Fruit fly (Drosophila melanogaster) whole organism, embryonic: ENCODE measurements around the gene ssp.

Source experiments
- Atf-2 ChIP-seq: fragments of 200-800 bp; sonication (Bioruptor generic); optimal IDR thresholded peaks from 2 replicates; lab custom pipeline; 2016; ENCODE audit warnings: missing biosample characterization, missing genetic modification characterization
- B-H1 ChIP-seq: fragments of 200-800 bp; sonication (Bioruptor generic); IDR thresholded peaks from 3 replicates; pipeline ENCODE4 v1.3.6; 2022; ENCODE audit warnings: missing biosample characterization, missing genetic modification characterization
- CG10431 ChIP-seq: fragments of 200-800 bp; sonication (Bioruptor generic); optimal IDR thresholded peaks from 3 replicates; lab custom pipeline; 2018; ENCODE audit warnings: missing biosample characterization, mild to moderate bottlenecking, missing genetic modification characterization
- CG11560 ChIP-seq: fragments of 200-800 bp; sonication (Bioruptor generic); IDR thresholded peaks from 3 replicates; pipeline ENCODE4 v1.3.6; 2022; ENCODE audit warnings: missing biosample characterization, missing genetic modification characterization
- CG11696 ChIP-seq: fragments of 200-800 bp; sonication (Bioruptor generic); IDR thresholded peaks from 2 replicates; pipeline ENCODE4 v1.3.6; 2022; ENCODE audit warnings: missing biosample characterization, missing genetic modification characterization
- CG12299 ChIP-seq: fragments of 200-800 bp; sonication (Bioruptor generic); optimal IDR thresholded peaks from 2 replicates; lab custom pipeline; 2018; ENCODE audit warnings: missing biosample characterization, mild to moderate bottlenecking, missing genetic modification characterization
- CG12659 ChIP-seq: fragments of 200-800 bp; sonication (Bioruptor generic); optimal IDR thresholded peaks from 3 replicates; lab custom pipeline; 2017; ENCODE audit warnings: mild to moderate bottlenecking, missing biosample characterization, missing genetic modification reagents, missing genetic modification characterization
- CG13624 ChIP-seq: fragments of 200-800 bp; sonication (Bioruptor generic); optimal IDR thresholded peaks from 2 replicates; lab custom pipeline; 2016; ENCODE audit warnings: missing biosample characterization, missing genetic modification characterization
- CG15073 ChIP-seq: fragments of 200-800 bp; sonication (Bioruptor generic); optimal IDR thresholded peaks from 2 replicates; lab custom pipeline; 2016; ENCODE audit warnings: missing biosample characterization, missing genetic modification characterization
- CG1602 ChIP-seq: fragments of 200-800 bp; sonication (Bioruptor generic); optimal IDR thresholded peaks from 3 replicates; lab custom pipeline; 2016; ENCODE audit warnings: missing biosample characterization, missing genetic modification characterization
- CG17385 ChIP-seq: fragments of 200-800 bp; sonication (Bioruptor generic); optimal IDR thresholded peaks from 3 replicates; lab custom pipeline; 2018; ENCODE audit warnings: missing biosample characterization, mild to moderate bottlenecking, missing genetic modification characterization
- CG3065 ChIP-seq: fragments of 200-800 bp; sonication (Bioruptor generic); optimal IDR thresholded peaks from 2 replicates; lab custom pipeline; 2016; ENCODE audit warnings: missing biosample characterization, missing genetic modification characterization
- CG3407 ChIP-seq: fragments of 200-800 bp; sonication (Bioruptor generic); optimal IDR thresholded peaks from 2 replicates; lab custom pipeline; 2018; ENCODE audit warnings: missing biosample characterization, mild to moderate bottlenecking, missing genetic modification characterization
- CG4820 ChIP-seq: fragments of 200-800 bp; sonication (Bioruptor generic); optimal IDR thresholded peaks from 3 replicates; lab custom pipeline; 2016; ENCODE audit warnings: missing biosample characterization, missing genetic modification characterization
- CG5953 ChIP-seq: fragments of 200-800 bp; sonication (Bioruptor generic); IDR thresholded peaks from 2 replicates; pipeline ENCODE4 v1.3.6; 2022; ENCODE audit warnings: missing biosample characterization, missing genetic modification characterization
- CG6689 ChIP-seq: fragments of 200-800 bp; sonication (Bioruptor generic); IDR thresholded peaks from 2 replicates; pipeline ENCODE4 v1.3.6; 2022; ENCODE audit warnings: missing biosample characterization, missing genetic modification characterization
- CG7839 ChIP-seq: fragments of 200-800 bp; sonication (Bioruptor generic); optimal IDR thresholded peaks from 3 replicates; lab custom pipeline; 2018; ENCODE audit warnings: missing biosample characterization, mild to moderate bottlenecking, missing genetic modification characterization, moderate library complexity
- CG7928 ChIP-seq: fragments of 200-800 bp; sonication (Bioruptor generic); optimal IDR thresholded peaks from 2 replicates; lab custom pipeline; 2017; ENCODE audit warnings: missing biosample characterization, mild to moderate bottlenecking, missing genetic modification characterization
- CG8388 ChIP-seq: fragments of 200-800 bp; sonication (Bioruptor generic); optimal IDR thresholded peaks from 2 replicates; lab custom pipeline; 2019; ENCODE audit warnings: missing biosample characterization, mild to moderate bottlenecking, missing genetic modification characterization, moderate library complexity
- CG9609 ChIP-seq: fragments of 200-800 bp; sonication (Bioruptor generic); optimal IDR thresholded peaks from 3 replicates; lab custom pipeline; 2016; ENCODE audit warnings: missing biosample characterization, missing genetic modification characterization
- Chrac-16 ChIP-seq: fragments of 200-800 bp; sonication (Bioruptor generic); optimal IDR thresholded peaks from 3 replicates; lab custom pipeline; 2016; ENCODE audit warnings: missing biosample characterization, missing genetic modification characterization
- Dek ChIP-seq: fragments of 200-800 bp; sonication (Bioruptor generic); optimal IDR thresholded peaks from 3 replicates; lab custom pipeline; 2019; ENCODE audit warnings: missing biosample characterization, mild to moderate bottlenecking, missing genetic modification characterization, moderate library complexity
- Fer2 ChIP-seq: fragments of 200-800 bp; sonication (Bioruptor generic); optimal IDR thresholded peaks from 2 replicates; lab custom pipeline; 2018; ENCODE audit warnings: missing biosample characterization, mild to moderate bottlenecking, missing genetic modification characterization, moderate library complexity
- GATAe ChIP-seq: fragments of 200-800 bp; sonication (Bioruptor generic); conservative IDR thresholded peaks from 2 replicates; pipeline ENCODE4 v1.3.6; 2022; ENCODE audit warnings: missing biosample characterization, missing genetic modification characterization
- HLH3B ChIP-seq: fragments of 200-800 bp; sonication (Bioruptor generic); IDR thresholded peaks from 2 replicates; pipeline ENCODE4 v1.3.6; 2022; ENCODE audit warnings: missing biosample characterization, missing genetic modification characterization
- HLHmδ ChIP-seq: fragments of 200-800 bp; sonication (Bioruptor generic); optimal IDR thresholded peaks from 2 replicates; lab custom pipeline; 2018; ENCODE audit warnings: missing biosample characterization, mild to moderate bottlenecking, missing genetic modification characterization, moderate library complexity
- Meics ChIP-seq: fragments of 200-800 bp; sonication (Bioruptor generic); optimal IDR thresholded peaks from 2 replicates; lab custom pipeline; 2017; ENCODE audit warnings: missing biosample characterization, mild to moderate bottlenecking, missing genetic modification characterization
- Nf-YB ChIP-seq: fragments of 200-800 bp; sonication (Bioruptor generic); optimal IDR thresholded peaks from 3 replicates; lab custom pipeline; 2019; ENCODE audit warnings: missing biosample characterization, mild to moderate bottlenecking, missing genetic modification characterization, moderate library complexity
- Six4 ChIP-seq: fragments of 200-800 bp; sonication (Bioruptor generic); optimal IDR thresholded peaks from 2 replicates; lab custom pipeline; 2016; ENCODE audit warnings: missing biosample characterization, missing genetic modification characterization
- Taf1 ChIP-seq: fragments of 200-800 bp; sonication (Bioruptor generic); IDR thresholded peaks from 2 replicates; pipeline ENCODE4 v1.3.6; 2022; ENCODE audit warnings: missing biosample characterization, missing genetic modification characterization
- ac ChIP-seq: fragments of 200-800 bp; sonication (Bioruptor generic); optimal IDR thresholded peaks from 3 replicates; lab custom pipeline; 2017; ENCODE audit warnings: missing biosample characterization, mild to moderate bottlenecking, missing genetic modification characterization
- amos ChIP-seq: fragments of 200-800 bp; sonication (Bioruptor generic); IDR thresholded peaks from 2 replicates; pipeline ENCODE4 v1.3.6; 2022; ENCODE audit warnings: missing biosample characterization, missing genetic modification characterization; ENCODE audit not compliant: partially characterized antibody
- ase ChIP-seq: fragments of 200-800 bp; sonication (Bioruptor generic); IDR thresholded peaks from 3 replicates; pipeline ENCODE4 v1.3.6; 2022; ENCODE audit warnings: missing biosample characterization, missing genetic modification characterization
- bab2 ChIP-seq: fragments of 200-800 bp; sonication (Bioruptor generic); optimal IDR thresholded peaks from 2 replicates; lab custom pipeline; 2016; ENCODE audit warnings: missing biosample characterization, missing genetic modification characterization
- bigmax ChIP-seq: fragments of 200-800 bp; sonication (Bioruptor generic); optimal IDR thresholded peaks from 2 replicates; lab custom pipeline; 2018; ENCODE audit warnings: missing biosample characterization, mild to moderate bottlenecking, missing genetic modification characterization
- cas ChIP-seq: fragments of 200-800 bp; sonication (Bioruptor generic); IDR thresholded peaks from 2 replicates; pipeline ENCODE4 v1.3.6; 2022; ENCODE audit warnings: missing biosample characterization, missing genetic modification characterization
- chn ChIP-seq: fragments of 200-800 bp; sonication (Bioruptor generic); optimal IDR thresholded peaks from 2 replicates; lab custom pipeline; 2016; ENCODE audit warnings: missing biosample characterization, missing genetic modification characterization
- exex ChIP-seq: fragments of 200-800 bp; sonication (Bioruptor generic); optimal IDR thresholded peaks from 4 replicates; lab custom pipeline; 2018; ENCODE audit warnings: missing biosample characterization, mild to moderate bottlenecking, missing genetic modification characterization, moderate library complexity
- fu2 ChIP-seq: fragments of 200-800 bp; sonication (Bioruptor generic); optimal IDR thresholded peaks from 2 replicates; lab custom pipeline; 2016; ENCODE audit warnings: missing biosample characterization, missing genetic modification characterization
- gcm ChIP-seq: fragments of 200-800 bp; sonication (Bioruptor generic); optimal IDR thresholded peaks from 2 replicates; lab custom pipeline; 2019; ENCODE audit warnings: missing biosample characterization, mild to moderate bottlenecking, missing genetic modification characterization, moderate library complexity
- jumu ChIP-seq: fragments of 200-800 bp; sonication (Bioruptor generic); optimal IDR thresholded peaks from 3 replicates; lab custom pipeline; 2016; ENCODE audit warnings: missing biosample characterization, missing genetic modification characterization
- ken ChIP-seq: fragments of 200-800 bp; sonication (Bioruptor generic); IDR thresholded peaks from 3 replicates; pipeline ENCODE4 v1.3.6; 2022; ENCODE audit warnings: missing biosample characterization, missing genetic modification characterization
- lola ChIP-seq, 3 experiments: fragments of >200 bp in 2 of 3; fragments of 200-800 bp in 1 of 3; sonication (Bioruptor generic) in 1 of 3; optimal IDR thresholded peaks; 2 replicates each; lab custom pipeline; 2017 to 2019; ENCODE audit warnings: missing biosample characterization in 3 of 3, missing genetic modification characterization in 3 of 3, mild to moderate bottlenecking in 1 of 3, moderate library complexity in 1 of 3
- nom ChIP-seq: fragments of 200-800 bp; sonication (Bioruptor generic); optimal IDR thresholded peaks from 2 replicates; lab custom pipeline; 2017; ENCODE audit warnings: missing biosample characterization, missing genetic modification characterization, mild to moderate bottlenecking, moderate library complexity, missing genetic modification reagents
- p53 ChIP-seq: fragments of 200-800 bp; sonication (Bioruptor generic); optimal IDR thresholded peaks from 2 replicates; lab custom pipeline; 2016; ENCODE audit warnings: missing biosample characterization, missing genetic modification characterization
- pb ChIP-seq: fragments of 200-800 bp; sonication (Bioruptor generic); optimal IDR thresholded peaks from 3 replicates; lab custom pipeline; 2016; ENCODE audit warnings: missing biosample characterization, missing genetic modification characterization
- rib ChIP-seq: fragments of 200-800 bp; sonication (Bioruptor generic); IDR thresholded peaks from 2 replicates; pipeline ENCODE4 v1.3.6; 2022; ENCODE audit warnings: missing biosample characterization, missing genetic modification characterization
- ssp ChIP-seq: fragments of 200-800 bp; sonication (Bioruptor generic); IDR thresholded peaks from 2 replicates; pipeline ENCODE4 v1.3.6; 2022; ENCODE audit warnings: missing biosample characterization, missing genetic modification characterization
- trh ChIP-seq: fragments of 200-800 bp; sonication (Bioruptor generic); optimal IDR thresholded peaks from 2 replicates; lab custom pipeline; 2016; ENCODE audit warnings: missing biosample characterization, missing genetic modification characterization
- vnd ChIP-seq: fragments of 200-800 bp; sonication (Bioruptor generic); IDR thresholded peaks from 3 replicates; pipeline ENCODE4 v1.3.6; 2022; ENCODE audit warnings: missing biosample characterization, missing genetic modification characterization; ENCODE audit not compliant: partially characterized antibody
- z ChIP-seq: fragments of 200-800 bp; sonication (Bioruptor generic); IDR thresholded peaks from 3 replicates; pipeline ENCODE4 v1.3.6; 2022; ENCODE audit warnings: missing biosample characterization, missing genetic modification characterization

The ssp gene

DNA sequence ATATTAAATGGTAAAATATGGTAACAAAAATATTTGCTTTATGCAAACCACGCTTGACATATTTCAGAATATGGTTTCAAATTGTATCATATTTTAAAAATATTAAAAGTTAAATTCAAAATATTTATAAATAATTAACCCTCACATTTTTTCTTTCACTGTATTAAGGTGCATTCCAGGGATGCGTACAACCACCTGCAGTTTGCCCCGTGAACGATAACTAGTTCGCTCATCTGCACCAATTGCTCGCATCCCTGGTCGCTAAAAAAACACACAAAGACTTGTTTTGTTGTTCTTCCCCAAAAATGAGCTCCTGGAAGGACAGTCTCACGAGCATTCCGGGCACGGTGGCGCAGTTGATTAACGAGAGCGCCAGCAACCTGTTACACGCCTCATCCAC is 13.9 kb downstream of the ssp start, which contains the start of gene DEF8 (continued):
- peak; percentile 86 for TF ChIP-seq CG6689
- peak; percentile 79 for TF ChIP-seq Chrac-16 (GFP tag; lab: Kevin White, UChicago)
- TF ChIP-seq HLH3B (GFP tag; lab: Robert Waterston, UW) = peak; percentile 94
- peak; percentile 18 for TF ChIP-seq jumu (GFP tag; lab: Kevin White, UChicago)
- TF ChIP-seq Meics (GFP tag; lab: Kevin White, UChicago) = peak; percentile 84
- TF ChIP-seq CG7928 (GFP tag; lab: Kevin White, UChicago) = peak; percentile 97
- TF ChIP-seq CG15073 (GFP tag; lab: Kevin White, UChicago) = no peak
- TF ChIP-seq HLHmδ (GFP tag; lab: Kevin White, UChicago) = no peak
- peak; percentile 71 for TF ChIP-seq CG4820 (GFP tag; lab: Kevin White, UChicago)
- peak; percentile 74 for TF ChIP-seq Nf-YB (GFP tag; lab: Kevin White, UChicago)
- peak; percentile 87 for TF ChIP-seq CG7839 (tag; lab: Kevin White, UChicago)
- TF ChIP-seq ac (GFP tag; lab: Kevin White, UChicago) = peak; percentile 25
- peak; percentile 78 for TF ChIP-seq CG12299
- peak; percentile 87 for TF ChIP-seq CG12659 (GFP tag; lab: Kevin White, UChicago)
- peak; percentile 84 for TF ChIP-seq CG1602 (GFP tag; lab: Kevin White, UChicago)
- TF ChIP-seq pb (GFP tag; lab: Kevin White, UChicago) = no peak
- peak; percentile 90 for TF ChIP-seq ase (GFP tag; lab: Robert Waterston, UW)
- peak; percentile 18 for TF ChIP-seq fu2 (GFP tag; lab: Kevin White, UChicago)
- peak; percentile 71 for TF ChIP-seq CG3065 (GFP tag; lab: Kevin White, UChicago)
- no peak for TF ChIP-seq z (GFP tag; lab: Robert Waterston, UW)
- peak; percentile 76 for TF ChIP-seq B-H1 (GFP tag; lab: Robert Waterston, UW)
- peak; percentile 74 for TF ChIP-seq nom
- TF ChIP-seq CG11696 (GFP tag; lab: Robert Waterston, UW) = peak; percentile 72
- no peak for TF ChIP-seq p53 (GFP tag; lab: Kevin White, UChicago)
- peak; percentile 51 for TF ChIP-seq Six4
- TF ChIP-seq trh (GFP tag; lab: Kevin White, UChicago) = peak; percentile 31
- peak; percentile 75 for TF ChIP-seq ken
- TF ChIP-seq CG9609 (GFP tag; lab: Kevin White, UChicago) = peak; percentile 19
- TF ChIP-seq CG11560 (tag; lab: Robert Waterston, UW) = peak; percentile 60; the same call in 1 of the 3 replicates
- no peak for TF ChIP-seq exex (tag; lab: Kevin White, UChicago)
- TF ChIP-seq gcm (GFP tag; lab: Kevin White, UChicago) = peak; percentile 81
- TF ChIP-seq Fer2 = peak; percentile 59
- TF ChIP-seq CG8388 (GFP tag; lab: Kevin White, UChicago) = peak; percentile 77
- peak; percentile 38 for TF ChIP-seq CG3407 (GFP tag; lab: Kevin White, UChicago)
- TF ChIP-seq Taf1 = peak; percentile 66; the same call in 1 of the 2 replicates
- peak; percentile 60 for TF ChIP-seq bab2 (GFP tag; lab: Kevin White, UChicago)
- no peak for TF ChIP-seq cas (GFP tag; lab: Robert Waterston, UW)
- TF ChIP-seq CG5953 (GFP tag; lab: Robert Waterston, UW) = peak; percentile 77
- TF ChIP-seq chn (GFP tag; lab: Kevin White, UChicago) = peak; percentile 53
- TF ChIP-seq CG10431 (GFP tag; lab: Kevin White, UChicago) = peak; percentile 42
- peak; percentile 33 for TF ChIP-seq CG13624 (GFP tag; lab: Kevin White, UChicago)
- TF ChIP-seq vnd (GFP tag; lab: Robert Waterston, UW) = no peak
- no peak for TF ChIP-seq GATAe (GFP tag; lab: Robert Waterston, UW)
- TF ChIP-seq lola (GFP tag; optimal IDR thresholded peaks at IDR 0.05; lab: Kevin White, UChicago) = peak in 1 of 3 experiments; percentile 91
- TF ChIP-seq ssp = peak; percentile 77
- TF ChIP-seq bigmax = no peak
- peak; percentile 41; the same call in 1 of the 2 replicates for TF ChIP-seq rib (GFP tag; lab: Robert Waterston, UW)
- TF ChIP-seq Atf-2 (GFP tag; lab: Kevin White, UChicago) = peak; percentile 13
- TF ChIP-seq CG17385 (GFP tag; lab: Kevin White, UChicago) = peak; percentile 81
- peak; percentile 48 for TF ChIP-seq amos
- peak; percentile 86 for TF ChIP-seq Dek (tag; lab: Kevin White, UChicago)
